Fruit fly (Drosophila melanogaster) whole organism, embryonic: ENCODE data around the gene CaMKI.
A peak's percentile ranks its signal among the peaks of the same experiment; 100 is the strongest.

Source experiments
- Abd-B ChIP-seq: fragments of 200-800 bp; sonication (Bioruptor generic); optimal IDR thresholded peaks from 2 replicates; lab custom pipeline; 2018; ENCODE audit warnings: missing biosample characterization, mild to moderate bottlenecking, missing genetic modification characterization, moderate library complexity
- B-H1 ChIP-seq: fragments of 200-800 bp; sonication (Bioruptor generic); IDR thresholded peaks from 3 replicates; pipeline ENCODE4 v1.3.6; 2022; ENCODE audit warnings: missing biosample characterization, missing genetic modification characterization
- Bdp1 ChIP-seq: fragments of 200-800 bp; sonication (Bioruptor generic); optimal IDR thresholded peaks from 3 replicates; lab custom pipeline; 2016; ENCODE audit warnings: missing biosample characterization, missing genetic modification characterization
- C15 ChIP-seq: fragments of 200-800 bp; sonication (Bioruptor generic); IDR thresholded peaks from 3 replicates; pipeline ENCODE4 v1.3.6; 2022; ENCODE audit warnings: missing biosample characterization, missing genetic modification characterization
- CG10209 ChIP-seq: fragments of 200-800 bp; sonication (Bioruptor generic); optimal IDR thresholded peaks from 3 replicates; lab custom pipeline; 2017; ENCODE audit warnings: missing biosample characterization, mild to moderate bottlenecking, missing genetic modification characterization, missing genetic modification reagents
- CG10654 ChIP-seq: fragments of 200-800 bp; sonication (Bioruptor generic); optimal IDR thresholded peaks from 2 replicates; lab custom pipeline; 2016; ENCODE audit warnings: missing biosample characterization, missing genetic modification characterization
- CG11695 ChIP-seq: fragments of 200-800 bp; sonication (Bioruptor generic); IDR thresholded peaks from 3 replicates; pipeline ENCODE4 v1.3.6; 2022; ENCODE audit warnings: missing biosample characterization, missing genetic modification characterization
- CG11723 ChIP-seq: fragments of 200-800 bp; sonication (Bioruptor generic); optimal IDR thresholded peaks from 2 replicates; lab custom pipeline; 2017; ENCODE audit warnings: missing biosample characterization, mild to moderate bottlenecking, missing genetic modification characterization
- CG14710 ChIP-seq: fragments of 200-800 bp; sonication (Bioruptor generic); optimal IDR thresholded peaks from 3 replicates; lab custom pipeline; 2019; ENCODE audit warnings: missing biosample characterization, mild to moderate bottlenecking, missing genetic modification characterization, moderate library complexity
- CG16813 ChIP-seq: fragments of 200-800 bp; sonication (Bioruptor generic); IDR thresholded peaks from 3 replicates; pipeline ENCODE4 v1.3.6; 2022; ENCODE audit warnings: missing biosample characterization, missing genetic modification characterization; ENCODE audit not compliant: partially characterized antibody
- CG3065 ChIP-seq: fragments of 200-800 bp; sonication (Bioruptor generic); optimal IDR thresholded peaks from 2 replicates; lab custom pipeline; 2016; ENCODE audit warnings: missing biosample characterization, missing genetic modification characterization
- CG31441 ChIP-seq: fragments of 200-800 bp; sonication (Bioruptor generic); IDR thresholded peaks from 2 replicates; pipeline ENCODE4 v1.3.6; 2022; ENCODE audit warnings: missing biosample characterization, missing genetic modification characterization
- CG3163 ChIP-seq: fragments of 200-800 bp; sonication (Bioruptor generic); optimal IDR thresholded peaks from 3 replicates; lab custom pipeline; 2016; ENCODE audit warnings: missing biosample characterization, missing genetic modification characterization
- CG3281 ChIP-seq: fragments of 200-800 bp; sonication (Bioruptor generic); optimal IDR thresholded peaks from 3 replicates; lab custom pipeline; 2017; ENCODE audit warnings: missing biosample characterization, mild to moderate bottlenecking, missing genetic modification characterization
- CG4328 ChIP-seq: fragments of 200-800 bp; sonication (Bioruptor generic); optimal IDR thresholded peaks from 3 replicates; lab custom pipeline; 2017; ENCODE audit warnings: missing biosample characterization, missing genetic modification reagents, missing genetic modification characterization
- CG4617 ChIP-seq: fragments of 200-800 bp; sonication (Bioruptor generic); optimal IDR thresholded peaks from 3 replicates; lab custom pipeline; 2016; ENCODE audit warnings: missing biosample characterization, missing genetic modification characterization, borderline replicate concordance
- CG6175 ChIP-seq: fragments of 200-800 bp; sonication (Bioruptor generic); IDR thresholded peaks from 3 replicates; pipeline ENCODE4 v1.3.6; 2022; ENCODE audit warnings: missing biosample characterization, missing genetic modification characterization
- CG7786 ChIP-seq: fragments of 200-800 bp; sonication (Bioruptor generic); optimal IDR thresholded peaks from 2 replicates; lab custom pipeline; 2016; ENCODE audit warnings: missing biosample characterization, missing genetic modification characterization
- CG8924 ChIP-seq: fragments of 200-800 bp; optimal IDR thresholded peaks from 3 replicates; lab custom pipeline; 2019; ENCODE audit warnings: missing biosample characterization, mild to moderate bottlenecking, missing genetic modification characterization, moderate library complexity
- CG8944 ChIP-seq: fragments of 200-800 bp; sonication (Bioruptor generic); optimal IDR thresholded peaks from 3 replicates; lab custom pipeline; 2016; ENCODE audit warnings: missing biosample characterization, missing genetic modification characterization
- CTCF ChIP-seq: fragments of 200-800 bp; sonication (Bioruptor generic); optimal IDR thresholded peaks from 2 replicates; lab custom pipeline; 2017; ENCODE audit warnings: missing biosample characterization, mild to moderate bottlenecking, missing genetic modification characterization, moderate library complexity
- Dad ChIP-seq: fragments of 200-800 bp; sonication (Bioruptor generic); optimal IDR thresholded peaks from 3 replicates; lab custom pipeline; 2016; ENCODE audit warnings: missing biosample characterization, missing genetic modification characterization
- Dbx ChIP-seq: fragments of 200-800 bp; sonication (Bioruptor generic); IDR thresholded peaks from 3 replicates; pipeline ENCODE4 v1.3.6; 2022; ENCODE audit warnings: missing biosample characterization, missing genetic modification characterization
- Dip3 ChIP-seq: fragments of 200-800 bp; sonication (Bioruptor generic); optimal IDR thresholded peaks from 3 replicates; lab custom pipeline; 2016; ENCODE audit warnings: missing biosample characterization, missing genetic modification characterization
- Dll ChIP-seq: fragments of 200-800 bp; sonication (Bioruptor generic); IDR thresholded peaks from 4 replicates; pipeline ENCODE4 v1.3.6; 2022; ENCODE audit warnings: missing biosample characterization, missing genetic modification characterization; ENCODE audit not compliant: partially characterized antibody
- Doc2 ChIP-seq: fragments of 200-800 bp; sonication (Bioruptor generic); IDR thresholded peaks from 2 replicates; pipeline ENCODE4 v1.3.6; 2022; ENCODE audit warnings: missing biosample characterization, missing genetic modification characterization
- HHEX ChIP-seq: fragments of 200-800 bp; sonication (Bioruptor generic); optimal IDR thresholded peaks from 3 replicates; lab custom pipeline; 2017; ENCODE audit warnings: missing biosample characterization, mild to moderate bottlenecking, missing genetic modification characterization, missing genetic modification reagents
- HLH4C ChIP-seq: fragments of 200-800 bp; sonication (Bioruptor generic); IDR thresholded peaks from 3 replicates; pipeline ENCODE4 v1.3.6; 2022; ENCODE audit warnings: missing biosample characterization, missing genetic modification characterization; ENCODE audit not compliant: partially characterized antibody
- Hsf ChIP-seq: fragments of 200-800 bp; sonication (Bioruptor generic); optimal IDR thresholded peaks from 3 replicates; lab custom pipeline; 2016; ENCODE audit warnings: missing biosample characterization, missing genetic modification characterization
- Ptx1 ChIP-seq: fragments of 200-800 bp; sonication (Bioruptor generic); IDR thresholded peaks from 2 replicates; pipeline ENCODE4 v1.3.6; 2022; ENCODE audit warnings: missing biosample characterization, missing genetic modification characterization
- Rx ChIP-seq: fragments of 200-800 bp; sonication (Bioruptor generic); IDR thresholded peaks from 2 replicates; pipeline ENCODE4 v1.3.6; 2022; ENCODE audit warnings: missing biosample characterization, missing genetic modification characterization
- Spps ChIP-seq: fragments of 200-800 bp; sonication (Bioruptor generic); optimal IDR thresholded peaks from 2 replicates; lab custom pipeline; 2018; ENCODE audit warnings: missing biosample characterization, mild to moderate bottlenecking, missing genetic modification characterization
- Xbp1 ChIP-seq: fragments of 200-800 bp; sonication (Bioruptor generic); optimal IDR thresholded peaks from 3 replicates; lab custom pipeline; 2016; ENCODE audit warnings: missing biosample characterization, mild to moderate bottlenecking, missing genetic modification characterization
- Xrp1 ChIP-seq: fragments of 200-800 bp; sonication (Bioruptor generic); IDR thresholded peaks from 2 replicates; pipeline ENCODE4 v1.3.6; 2022; ENCODE audit warnings: missing biosample characterization, missing genetic modification characterization
- ab ChIP-seq: fragments of 200-800 bp; sonication (Bioruptor generic); optimal IDR thresholded peaks from 2 replicates; lab custom pipeline; 2016; ENCODE audit warnings: missing biosample characterization, missing genetic modification characterization
- br ChIP-seq: fragments of >200 bp; optimal IDR thresholded peaks from 2 replicates; lab custom pipeline; 2017
- croc ChIP-seq: fragments of 200-800 bp; sonication (Bioruptor generic); conservative IDR thresholded peaks from 3 replicates; pipeline ENCODE4 v1.3.6; 2022; ENCODE audit warnings: missing biosample characterization, missing genetic modification characterization
- cwo ChIP-seq: fragments of 200-800 bp; sonication (Bioruptor generic); optimal IDR thresholded peaks from 3 replicates; lab custom pipeline; 2017; ENCODE audit warnings: missing biosample characterization, missing genetic modification characterization, mild to moderate bottlenecking, moderate library complexity, missing genetic modification reagents
- dimm ChIP-seq: fragments of 200-800 bp; sonication (Bioruptor generic); IDR thresholded peaks from 2 replicates; pipeline ENCODE4 v1.3.6; 2022; ENCODE audit warnings: missing biosample characterization, missing genetic modification characterization
- fd3F ChIP-seq: fragments of 200-800 bp; sonication (Bioruptor generic); optimal IDR thresholded peaks from 2 replicates; lab custom pipeline; 2018; ENCODE audit warnings: missing biosample characterization, mild to moderate bottlenecking, missing genetic modification characterization, moderate library complexity
- jigr1 ChIP-seq: fragments of 200-800 bp; sonication (Bioruptor generic); IDR thresholded peaks from 3 replicates; pipeline ENCODE4 v1.3.6; 2022; ENCODE audit warnings: missing biosample characterization, missing genetic modification characterization
- klu ChIP-seq: fragments of 200-800 bp; sonication (Bioruptor generic); IDR thresholded peaks from 2 replicates; pipeline ENCODE4 v1.3.6; 2022; ENCODE audit warnings: missing biosample characterization, missing genetic modification characterization
- lab ChIP-seq: fragments of 200-800 bp; sonication (Bioruptor generic); optimal IDR thresholded peaks from 3 replicates; lab custom pipeline; 2017; ENCODE audit warnings: missing biosample characterization, missing genetic modification characterization, mild to moderate bottlenecking, moderate library complexity, missing genetic modification reagents
- mld ChIP-seq: fragments of 200-800 bp; sonication (Bioruptor generic); IDR thresholded peaks from 3 replicates; pipeline ENCODE4 v1.3.6; 2022; ENCODE audit warnings: missing biosample characterization, missing genetic modification characterization; ENCODE audit not compliant: partially characterized antibody
- nau ChIP-seq: fragments of 200-800 bp; sonication (Bioruptor generic); optimal IDR thresholded peaks from 3 replicates; lab custom pipeline; 2017; ENCODE audit warnings: missing biosample characterization, mild to moderate bottlenecking, missing genetic modification characterization, missing genetic modification reagents
- oc ChIP-seq: fragments of 200-800 bp; sonication (Bioruptor generic); optimal IDR thresholded peaks from 2 replicates; lab custom pipeline; 2018; ENCODE audit warnings: missing biosample characterization, mild to moderate bottlenecking, missing genetic modification characterization, moderate library complexity
- p53 ChIP-seq: fragments of 200-800 bp; sonication (Bioruptor generic); optimal IDR thresholded peaks from 2 replicates; lab custom pipeline; 2016; ENCODE audit warnings: missing biosample characterization, missing genetic modification characterization
- pfk ChIP-seq: fragments of 200-800 bp; sonication (Bioruptor generic); optimal IDR thresholded peaks from 2 replicates; lab custom pipeline; 2018; ENCODE audit warnings: missing biosample characterization, mild to moderate bottlenecking, missing genetic modification characterization, moderate library complexity
- sqz ChIP-seq: fragments of 200-800 bp; sonication (Bioruptor generic); optimal IDR thresholded peaks from 3 replicates; lab custom pipeline; 2018; ENCODE audit warnings: missing biosample characterization, mild to moderate bottlenecking, missing genetic modification characterization
- stwl ChIP-seq: fragments of 200-800 bp; sonication (Bioruptor generic); optimal IDR thresholded peaks from 3 replicates; lab custom pipeline; 2018; ENCODE audit warnings: missing biosample characterization, mild to moderate bottlenecking, missing genetic modification characterization, moderate library complexity
- tx ChIP-seq: fragments of 200-800 bp; sonication (Bioruptor generic); optimal IDR thresholded peaks from 2 replicates; lab custom pipeline; 2016; ENCODE audit warnings: missing biosample characterization, missing genetic modification characterization
- wek ChIP-seq: fragments of 200-800 bp; sonication (Bioruptor generic); optimal IDR thresholded peaks from 3 replicates; lab custom pipeline; 2018; ENCODE audit warnings: missing biosample characterization, mild to moderate bottlenecking, missing genetic modification characterization, moderate library complexity

CaMKI gene

dm6 chr4:497724-498123 lies 52.4 kb downstream of the CaMKI start (continued):
- peak; percentile 92 for TF ChIP-seq CG31441 (GFP tag; lab: Robert Waterston, UW)
- TF ChIP-seq Bdp1 (GFP tag; lab: Kevin White, UChicago): peak; percentile 90
- peak; percentile 97 for TF ChIP-seq wek (GFP tag; lab: Kevin White, UChicago)
- TF ChIP-seq Dip3 (GFP tag; lab: Kevin White, UChicago): peak; percentile 43
- TF ChIP-seq HLH4C (GFP tag; lab: Robert Waterston, UW): no peak
- no peak for TF ChIP-seq CG16813
- peak; percentile 77; the same call in 1 of the 3 replicates for TF ChIP-seq B-H1 (GFP tag; lab: Robert Waterston, UW)
- TF ChIP-seq fd3F: peak; percentile 83
- TF ChIP-seq Rx (GFP tag; lab: Robert Waterston, UW): no peak
- peak; percentile 96 for TF ChIP-seq lab (GFP tag; lab: Kevin White, UChicago)
- peak; percentile 83 for TF ChIP-seq CG8944 (GFP tag; lab: Kevin White, UChicago)
- TF ChIP-seq Ptx1 (GFP tag; lab: Robert Waterston, UW): no peak
- TF ChIP-seq CG3281 (GFP tag; lab: Kevin White, UChicago): peak; percentile 87
- TF ChIP-seq croc (GFP tag; lab: Robert Waterston, UW): no peak; the same call in 2 of the 3 replicates
- TF ChIP-seq nau (GFP tag; lab: Kevin White, UChicago): peak; percentile 96
- TF ChIP-seq sqz (GFP tag; lab: Kevin White, UChicago): peak; percentile 97
- peak; percentile 66 for TF ChIP-seq CTCF (GFP tag; lab: Kevin White, UChicago)
- peak; percentile 84 for TF ChIP-seq pfk
- TF ChIP-seq CG10654 (GFP tag; lab: Kevin White, UChicago): peak; percentile 93
- peak; percentile 74 for TF ChIP-seq Hsf (GFP tag; lab: Kevin White, UChicago)
- TF ChIP-seq br (lab: Kevin White, UChicago): no peak
- peak; percentile 81 for TF ChIP-seq stwl
- TF ChIP-seq CG14710 (tag; lab: Kevin White, UChicago): peak; percentile 96
- TF ChIP-seq Dbx (GFP tag; lab: Robert Waterston, UW): no peak; the same call in 2 of the 3 replicates
- TF ChIP-seq CG8924 (tag; lab: Kevin White, UChicago): peak; percentile 95
- no peak for TF ChIP-seq ab
- TF ChIP-seq klu (GFP tag; lab: Robert Waterston, UW): no peak
- no peak for TF ChIP-seq Doc2 (GFP tag; lab: Robert Waterston, UW)
- no peak for TF ChIP-seq CG6175 (GFP tag; lab: Robert Waterston, UW)
- peak; percentile 73 for TF ChIP-seq cwo (GFP tag; lab: Kevin White, UChicago)
- TF ChIP-seq p53 (GFP tag; lab: Kevin White, UChicago): peak; percentile 91
- TF ChIP-seq dimm (GFP tag; lab: Robert Waterston, UW): no peak
- peak; percentile 89 for TF ChIP-seq CG11695
- TF ChIP-seq Spps: peak; percentile 95
- peak; percentile 62 for TF ChIP-seq Xbp1 (GFP tag; lab: Kevin White, UChicago)
- peak; percentile 97 for TF ChIP-seq CG10209 (GFP tag; lab: Kevin White, UChicago)
- TF ChIP-seq CG7786 (GFP tag; lab: Kevin White, UChicago): peak; percentile 81
- no peak for TF ChIP-seq jigr1
- TF ChIP-seq tx (GFP tag; lab: Kevin White, UChicago): peak; percentile 87
- peak; percentile 94 for TF ChIP-seq CG11723 (GFP tag; lab: Kevin White, UChicago)
- peak; percentile 87 for TF ChIP-seq oc (tag; lab: Kevin White, UChicago)
- peak; percentile 68 for TF ChIP-seq CG4617
- peak; percentile 79 for TF ChIP-seq Dad
- TF ChIP-seq Abd-B (GFP tag; lab: Kevin White, UChicago): no peak
- TF ChIP-seq CG3065 (GFP tag; lab: Kevin White, UChicago): peak; percentile 83
- peak; percentile 96 for TF ChIP-seq CG4328
- TF ChIP-seq C15 (GFP tag; lab: Robert Waterston, UW): peak; percentile 48; the same call in 1 of the 3 replicates
- TF ChIP-seq HHEX: peak; percentile 96
- TF ChIP-seq mld: no peak
- peak; percentile 78 for TF ChIP-seq CG3163
- no peak for TF ChIP-seq Dll (GFP tag; lab: Robert Waterston, UW)
- TF ChIP-seq Xrp1: peak; percentile 96
